Worm (Caenorhabditis elegans): ENCODE measurements around the gene dgk-3.

DNA sequence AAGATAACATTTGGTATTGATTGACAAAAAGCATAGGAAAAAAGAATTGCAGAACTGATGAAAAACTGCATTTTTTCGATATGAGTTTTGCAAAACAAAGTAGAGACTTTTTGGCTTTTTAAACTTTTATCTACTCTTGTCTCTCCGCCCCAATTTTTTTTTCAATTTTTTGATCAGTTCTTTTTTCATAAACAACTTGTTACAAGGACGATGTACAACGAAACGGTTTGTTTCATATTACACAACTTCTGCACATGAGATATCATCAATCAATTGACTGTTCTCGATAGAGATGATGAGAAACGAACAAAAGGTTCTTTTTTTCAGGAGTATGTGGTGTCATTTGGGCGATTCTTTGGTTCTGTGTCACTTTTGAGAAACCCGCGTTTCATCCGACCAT is 24.3 kb upstream of the dgk-3 start, which contains the start of gene ZK512.7:
- no peak for TF ChIP-seq nhr-41 (GFP tag; IDR thresholded peaks at IDR 0.05)
- no peak for TF ChIP-seq pha-4 (GFP tag; IDR thresholded peaks at IDR 0.05)
- no peak for TF ChIP-seq pha-4 (tag; optimal IDR thresholded peaks at IDR 0.05)
- TF ChIP-seq F10B5.3 (tag; optimal IDR thresholded peaks at IDR 0.05), result no peak
- TF ChIP-seq nhr-6 (tag; optimal IDR thresholded peaks at IDR 0.05), result no peak
- TF ChIP-seq dve-1 (tag; optimal IDR thresholded peaks at IDR 0.05; ENCODE audit: insufficient read depth), result no peak
- TF ChIP-seq skn-1 (tag; optimal IDR thresholded peaks at IDR 0.05), result no peak
- no peak for TF ChIP-seq lin-13 (GFP tag; optimal IDR thresholded peaks at IDR 0.05)
- TF ChIP-seq mdt-29 (GFP tag; IDR thresholded peaks at IDR 0.05), result no peak
- TF ChIP-seq mxl-2 (GFP tag; conservative IDR thresholded peaks at IDR 0.05), result no peak
- no peak for TF ChIP-seq hlh-30 (tag; optimal IDR thresholded peaks at IDR 0.05; ENCODE audit: insufficient read depth)
- no peak for TF ChIP-seq ztf-11 (tag; optimal IDR thresholded peaks at IDR 0.05)
- TF ChIP-seq mep-1 (tag; optimal IDR thresholded peaks at IDR 0.05), result no peak
- no peak for TF ChIP-seq lin-15B (tag; optimal IDR thresholded peaks at IDR 0.05)
- no peak for TF ChIP-seq nhr-11 (tag; optimal IDR thresholded peaks at IDR 0.05)

All from whole organism, L4 larva.